Fruit fly (Drosophila melanogaster): ENCODE results near the gene loh.

loh gene

DNA sequence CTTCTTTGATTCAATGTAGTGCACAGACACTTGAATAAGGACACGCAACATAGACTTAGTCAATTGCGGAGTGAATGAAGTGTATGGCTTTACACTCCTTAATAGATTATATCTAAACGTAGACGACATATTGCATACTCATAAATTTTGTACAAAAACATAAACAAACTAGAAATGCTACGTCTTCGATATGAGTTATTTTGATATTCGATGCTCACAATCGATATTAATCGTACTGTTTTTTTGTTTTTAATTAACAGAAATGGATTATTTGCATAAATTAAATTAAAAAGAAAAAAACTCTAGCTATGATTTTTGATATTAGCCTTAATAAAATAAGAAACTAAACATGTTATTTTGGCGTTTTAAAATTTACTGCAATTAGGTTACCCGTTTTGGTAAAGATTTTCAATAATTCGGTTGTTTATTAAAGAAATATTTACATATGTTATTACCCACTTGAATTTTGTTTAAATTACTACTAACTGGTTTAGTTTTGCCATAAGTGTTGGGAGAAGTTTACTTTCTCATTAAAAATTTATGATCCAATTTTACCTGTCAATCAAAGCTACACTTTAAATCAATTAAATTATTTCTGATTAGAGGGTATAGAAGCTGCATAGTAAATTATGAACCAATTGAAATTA is 37.2 kb upstream of the loh start, which contains the start of the genes CG17768, LSm-4 and Ir31a (continued):
- TF ChIP-seq otp (GFP tag; IDR thresholded peaks at IDR 0.05), result no peak
- TF ChIP-seq CG9932 (GFP tag; IDR thresholded peaks at IDR 0.05), result no peak
- no peak for TF ChIP-seq mirr (GFP tag; optimal IDR thresholded peaks at IDR 0.05)
- no peak for TF ChIP-seq emc (GFP tag; optimal IDR thresholded peaks at IDR 0.05)
- no peak for TF ChIP-seq NK7.1 (GFP tag; optimal IDR thresholded peaks at IDR 0.05)
- no peak for TF ChIP-seq ind (GFP tag; optimal IDR thresholded peaks at IDR 0.05)
- peak; percentile 2 for TF ChIP-seq nmo (GFP tag; optimal IDR thresholded peaks at IDR 0.05)
- no peak for TF ChIP-seq Hmx (GFP tag; optimal IDR thresholded peaks at IDR 0.05)
- TF ChIP-seq inv (GFP tag; IDR thresholded peaks at IDR 0.05; ENCODE audit: partially characterized antibody), result peak; percentile 60
- TF ChIP-seq klu (GFP tag; IDR thresholded peaks at IDR 0.05), result no peak
- no peak for TF ChIP-seq bcd (GFP tag; optimal IDR thresholded peaks at IDR 0.05)
- TF ChIP-seq Dll (GFP tag; IDR thresholded peaks at IDR 0.05; ENCODE audit: partially characterized antibody), result peak; percentile 85
- TF ChIP-seq CG12659 (GFP tag; optimal IDR thresholded peaks at IDR 0.05), result peak; percentile 25
- TF ChIP-seq lbe (GFP tag; optimal IDR thresholded peaks at IDR 0.05), result no peak
- no peak for TF ChIP-seq CG17385 (GFP tag; optimal IDR thresholded peaks at IDR 0.05)
- no peak for TF ChIP-seq CG14050 (GFP tag; IDR thresholded peaks at IDR 0.05)
- peak; percentile 87 for TF ChIP-seq CG13287 (GFP tag; IDR thresholded peaks at IDR 0.05; ENCODE audit: partially characterized antibody)
- TF ChIP-seq Kr (GFP tag; optimal IDR thresholded peaks at IDR 0.05), result no peak
- no peak for TF ChIP-seq repo (GFP tag; optimal IDR thresholded peaks at IDR 0.05)
- peak; percentile 26 for TF ChIP-seq CG2116 (GFP tag; optimal IDR thresholded peaks at IDR 0.05)
- TF ChIP-seq CG9215 (GFP tag; IDR thresholded peaks at IDR 0.05), result no peak
- no peak for TF ChIP-seq grn (GFP tag; optimal IDR thresholded peaks at IDR 0.05)
- TF ChIP-seq CG30403 (GFP tag; optimal IDR thresholded peaks at IDR 0.05), result no peak
- no peak for TF ChIP-seq CG15696 (tag; optimal IDR thresholded peaks at IDR 0.05)
- TF ChIP-seq CG11504 (tag; optimal IDR thresholded peaks at IDR 0.05), result no peak
- no peak for TF ChIP-seq CG2889 (GFP tag; IDR thresholded peaks at IDR 0.05)
- TF ChIP-seq exex (tag; optimal IDR thresholded peaks at IDR 0.05), result no peak
- TF ChIP-seq CG10654 (GFP tag; optimal IDR thresholded peaks at IDR 0.05), result no peak
- no peak for TF ChIP-seq gce (GFP tag; IDR thresholded peaks at IDR 0.05)
- peak; percentile 81 for TF ChIP-seq knrl (GFP tag; IDR thresholded peaks at IDR 0.05; ENCODE audit: partially characterized antibody)
- TF ChIP-seq CG3281 (GFP tag; optimal IDR thresholded peaks at IDR 0.05), result no peak
- no peak for TF ChIP-seq cas (GFP tag; IDR thresholded peaks at IDR 0.05)
- peak; percentile 45; the same call in 1 of the 2 replicates for TF ChIP-seq tna (GFP tag; IDR thresholded peaks at IDR 0.05; ENCODE audit: partially characterized antibody)
- no peak for TF ChIP-seq ap (GFP tag; IDR thresholded peaks at IDR 0.05)
- TF ChIP-seq CG1603 (tag; optimal IDR thresholded peaks at IDR 0.05), result no peak
- no peak for TF ChIP-seq HmgD (GFP tag; optimal IDR thresholded peaks at IDR 0.05)
- no peak for TF ChIP-seq CG10565 (GFP tag; optimal IDR thresholded peaks at IDR 0.05)
- TF ChIP-seq CG2712 (tag; optimal IDR thresholded peaks at IDR 0.05), result no peak
- no peak for TF ChIP-seq seq (GFP tag; IDR thresholded peaks at IDR 0.05)
- peak; percentile 54 for TF ChIP-seq row (GFP tag; IDR thresholded peaks at IDR 0.05)
- TF ChIP-seq CG30431 (GFP tag; optimal IDR thresholded peaks at IDR 0.05), result no peak
- peak; percentile 85 for TF ChIP-seq CG34224 (GFP tag; IDR thresholded peaks at IDR 0.05; ENCODE audit: partially characterized antibody)
- TF ChIP-seq ham (GFP tag; IDR thresholded peaks at IDR 0.05), result no peak
- TF ChIP-seq trem (tag; optimal IDR thresholded peaks at IDR 0.05), result no peak
- TF ChIP-seq CG9727 (GFP tag; optimal IDR thresholded peaks at IDR 0.05), result no peak
